Fruit fly (Drosophila melanogaster): ENCODE results near the gene CG12716.

dm6 chrX:12937825-12938520 lies 38.1 kb downstream of the CG12716 start:
- TF ChIP-seq psq (optimal IDR thresholded peaks at IDR 0.05): no peak
- TF ChIP-seq h (optimal IDR thresholded peaks at IDR 0.05): no peak
